Fruit fly (Drosophila melanogaster) whole organism, prepupa: ENCODE data around the gene CG3984.

Source experiments
- Blimp-1 ChIP-seq: fragments of 200-800 bp; sonication (Bioruptor generic); optimal IDR thresholded peaks from 3 replicates; lab custom pipeline; 2017; ENCODE audit warnings: missing biosample characterization, missing genetic modification characterization, mild to moderate bottlenecking, moderate library complexity, missing genetic modification reagents
- CG10631 ChIP-seq: fragments of 200-800 bp; sonication (Bioruptor generic); optimal IDR thresholded peaks from 2 replicates; lab custom pipeline; 2016; ENCODE audit warnings: missing biosample characterization, missing genetic modification characterization
- CG10669 ChIP-seq: fragments of 200-800 bp; sonication (Bioruptor generic); optimal IDR thresholded peaks from 3 replicates; lab custom pipeline; 2018; ENCODE audit warnings: missing biosample characterization, mild to moderate bottlenecking, missing genetic modification characterization, moderate library complexity
- CG11294 ChIP-seq: fragments of 200-800 bp; sonication (Bioruptor generic); IDR thresholded peaks from 2 replicates; pipeline ENCODE4 v1.3.6; 2022; ENCODE audit warnings: missing biosample characterization, missing genetic modification characterization
- CG11762 ChIP-seq: fragments of 200-800 bp; sonication (Bioruptor generic); optimal IDR thresholded peaks from 3 replicates; lab custom pipeline; 2016; ENCODE audit warnings: missing biosample characterization, missing genetic modification characterization; ENCODE audit not compliant: insufficient read depth
- CG1621 ChIP-seq: fragments of 200-800 bp; sonication (Bioruptor generic); optimal IDR thresholded peaks from 3 replicates; lab custom pipeline; 2018; ENCODE audit warnings: missing biosample characterization, mild to moderate bottlenecking, missing genetic modification characterization
- CG16779 ChIP-seq: fragments of 200-800 bp; sonication (Bioruptor generic); optimal IDR thresholded peaks from 3 replicates; lab custom pipeline; 2017; ENCODE audit warnings: missing biosample characterization, mild to moderate bottlenecking, missing genetic modification characterization
- CG3032 ChIP-seq: fragments of 200-800 bp; optimal IDR thresholded peaks from 2 replicates; lab custom pipeline; 2019; ENCODE audit warnings: missing biosample characterization, mild to moderate bottlenecking, missing genetic modification characterization, moderate library complexity
- CG32006 ChIP-seq: fragments of 200-800 bp; sonication (Bioruptor generic); optimal IDR thresholded peaks from 3 replicates; lab custom pipeline; 2017; ENCODE audit warnings: missing biosample characterization, mild to moderate bottlenecking, missing genetic modification characterization
- CG34406 ChIP-seq: fragments of 200-800 bp; sonication (Bioruptor generic); optimal IDR thresholded peaks from 3 replicates; lab custom pipeline; 2016; ENCODE audit warnings: missing biosample characterization, missing genetic modification characterization
- CG3919 ChIP-seq: fragments of 200-800 bp; sonication (Bioruptor generic); optimal IDR thresholded peaks from 3 replicates; lab custom pipeline; 2016; ENCODE audit warnings: missing biosample characterization, missing genetic modification characterization
- CG6792 ChIP-seq: fragments of 200-800 bp; sonication (Bioruptor generic); optimal IDR thresholded peaks from 3 replicates; lab custom pipeline; 2016; ENCODE audit warnings: missing biosample characterization, missing genetic modification characterization
- CG6808 ChIP-seq: fragments of 200-800 bp; sonication (Bioruptor generic); optimal IDR thresholded peaks from 3 replicates; lab custom pipeline; 2017; ENCODE audit warnings: missing biosample characterization, missing genetic modification characterization, mild to moderate bottlenecking, moderate library complexity, missing genetic modification reagents
- CG6854 ChIP-seq: fragments of 200-800 bp; sonication (Bioruptor generic); optimal IDR thresholded peaks from 2 replicates; lab custom pipeline; 2017; ENCODE audit warnings: missing biosample characterization, mild to moderate bottlenecking, missing genetic modification characterization
- CG7368 ChIP-seq: fragments of 200-800 bp; sonication (Bioruptor generic); optimal IDR thresholded peaks from 3 replicates; lab custom pipeline; 2016; ENCODE audit warnings: missing biosample characterization, missing genetic modification characterization
- CG8119 ChIP-seq: fragments of 200-800 bp; sonication (Bioruptor generic); IDR thresholded peaks from 3 replicates; pipeline ENCODE4 v1.3.6; 2022; ENCODE audit warnings: missing biosample characterization, missing genetic modification characterization
- CG8319 ChIP-seq: fragments of 200-800 bp; sonication (Bioruptor generic); optimal IDR thresholded peaks from 3 replicates; lab custom pipeline; 2016; ENCODE audit warnings: missing biosample characterization, missing genetic modification characterization
- CG8632 ChIP-seq: fragments of 200-800 bp; sonication (Bioruptor generic); optimal IDR thresholded peaks from 3 replicates; lab custom pipeline; 2016; ENCODE audit warnings: missing biosample characterization, missing genetic modification characterization
- Eip78C ChIP-seq: fragments of 200-800 bp; sonication (Bioruptor generic); peaks from one replicate; lab custom pipeline; 2016; ENCODE audit warnings: missing biosample characterization, missing genetic modification characterization
- Eip93F ChIP-seq: fragments of 200-800 bp; sonication (Bioruptor generic); optimal IDR thresholded peaks from 2 replicates; lab custom pipeline; 2016; ENCODE audit warnings: missing biosample characterization, mild to moderate bottlenecking, missing genetic modification characterization
- Ets21C ChIP-seq: fragments of 200-800 bp; sonication (Bioruptor generic); optimal IDR thresholded peaks from 3 replicates; lab custom pipeline; 2016; ENCODE audit warnings: missing biosample characterization, missing genetic modification characterization
- Ets96B ChIP-seq: fragments of 200-800 bp; optimal IDR thresholded peaks from 2 replicates; lab custom pipeline; 2019; ENCODE audit warnings: missing biosample characterization, mild to moderate bottlenecking, missing genetic modification characterization, moderate library complexity
- Hr39 ChIP-seq: fragments of 200-800 bp; sonication (Bioruptor generic); optimal IDR thresholded peaks from 2 replicates; lab custom pipeline; 2016; ENCODE audit warnings: missing biosample characterization, missing genetic modification characterization
- Lpt ChIP-seq: fragments of 200-800 bp; sonication (Bioruptor generic); optimal IDR thresholded peaks from 3 replicates; lab custom pipeline; 2016; ENCODE audit warnings: missing biosample characterization, missing genetic modification characterization
- Met ChIP-seq: fragments of 200-800 bp; sonication (Bioruptor generic); optimal IDR thresholded peaks from 3 replicates; lab custom pipeline; 2016; ENCODE audit warnings: missing biosample characterization, missing genetic modification characterization
- OdsH ChIP-seq: fragments of 200-800 bp; sonication (Bioruptor generic); optimal IDR thresholded peaks from 3 replicates; lab custom pipeline; 2016; ENCODE audit warnings: missing biosample characterization, missing genetic modification characterization
- Smox ChIP-seq: fragments of 200-800 bp; sonication (Bioruptor generic); optimal IDR thresholded peaks from 3 replicates; lab custom pipeline; 2016; ENCODE audit warnings: missing biosample characterization, missing genetic modification characterization
- Sox102F ChIP-seq: fragments of 200-800 bp; sonication (Bioruptor generic); optimal IDR thresholded peaks from 2 replicates; lab custom pipeline; 2016; ENCODE audit warnings: missing biosample characterization, mild to moderate bottlenecking, missing genetic modification characterization
- Sox14 ChIP-seq: fragments of 200-800 bp; sonication (Bioruptor generic); optimal IDR thresholded peaks from 3 replicates; lab custom pipeline; 2016; ENCODE audit warnings: missing biosample characterization, missing genetic modification characterization
- Sox15 ChIP-seq: fragments of 200-800 bp; sonication (Bioruptor generic); optimal IDR thresholded peaks from 3 replicates; lab custom pipeline; 2016; ENCODE audit warnings: missing biosample characterization, missing genetic modification characterization
- achi ChIP-seq: fragments of 200-800 bp; sonication (Bioruptor generic); optimal IDR thresholded peaks from 3 replicates; lab custom pipeline; 2016; ENCODE audit warnings: missing biosample characterization, missing genetic modification characterization
- cyc ChIP-seq: fragments of 200-800 bp; sonication (Bioruptor generic); optimal IDR thresholded peaks from 3 replicates; lab custom pipeline; 2016; ENCODE audit warnings: missing biosample characterization, missing genetic modification characterization
- dac ChIP-seq: fragments of 200-800 bp; sonication (Bioruptor generic); optimal IDR thresholded peaks from 2 replicates; lab custom pipeline; 2017; ENCODE audit warnings: missing biosample characterization, mild to moderate bottlenecking, missing genetic modification characterization
- dsx ChIP-seq: fragments of 200-800 bp; optimal IDR thresholded peaks from 3 replicates; lab custom pipeline; 2019; ENCODE audit warnings: missing biosample characterization, mild to moderate bottlenecking, missing genetic modification characterization, moderate library complexity; ENCODE audit not compliant: poor library complexity, severe bottlenecking
- esn ChIP-seq: fragments of 200-800 bp; sonication (Bioruptor generic); optimal IDR thresholded peaks from 2 replicates; lab custom pipeline; 2016; ENCODE audit warnings: missing biosample characterization, mild to moderate bottlenecking, missing genetic modification characterization, moderate library complexity
- fd59A ChIP-seq: fragments of 200-800 bp; sonication (Bioruptor generic); optimal IDR thresholded peaks from 2 replicates; lab custom pipeline; 2017; ENCODE audit warnings: missing biosample characterization, mild to moderate bottlenecking, missing genetic modification characterization, missing genetic modification reagents
- fd85E ChIP-seq: fragments of 200-800 bp; sonication (Bioruptor generic); optimal IDR thresholded peaks from 3 replicates; lab custom pipeline; 2016; ENCODE audit warnings: missing biosample characterization, missing genetic modification characterization
- fkh ChIP-seq: fragments of 200-800 bp; sonication (Bioruptor generic); optimal IDR thresholded peaks from 3 replicates; lab custom pipeline; 2017; ENCODE audit warnings: missing biosample characterization, mild to moderate bottlenecking, missing genetic modification characterization, moderate library complexity
- net ChIP-seq: fragments of 200-800 bp; sonication (Bioruptor generic); optimal IDR thresholded peaks from 3 replicates; lab custom pipeline; 2016; ENCODE audit warnings: missing biosample characterization, missing genetic modification characterization
- salr ChIP-seq, 2 experiments: fragments of 200-800 bp; sonication (Bioruptor generic); optimal IDR thresholded peaks; 3 replicates each; lab custom pipeline; 2016 to 2018; ENCODE audit warnings: missing biosample characterization in 2 of 2, missing genetic modification characterization in 2 of 2, mild to moderate bottlenecking in 1 of 2
- spab ChIP-seq: fragments of 200-800 bp; sonication (Bioruptor generic); optimal IDR thresholded peaks from 2 replicates; lab custom pipeline; 2017; ENCODE audit warnings: missing biosample characterization, mild to moderate bottlenecking, missing genetic modification characterization, missing genetic modification reagents
- ss ChIP-seq, 2 experiments: fragments of 200-800 bp; sonication (Bioruptor generic); optimal IDR thresholded peaks; 2 replicates in 1 of 2; 3 replicates in 1 of 2; lab custom pipeline; 2017 to 2018; ENCODE audit warnings: mild to moderate bottlenecking in 2 of 2, missing biosample characterization in 2 of 2, missing genetic modification characterization in 2 of 2, moderate library complexity in 1 of 2
- svp ChIP-seq: fragments of 200-800 bp; sonication (Bioruptor generic); peaks from one replicate; lab custom pipeline; 2016; ENCODE audit warnings: missing biosample characterization, missing genetic modification characterization
- topi ChIP-seq: fragments of 200-800 bp; sonication (Bioruptor generic); optimal IDR thresholded peaks from 3 replicates; lab custom pipeline; 2016; ENCODE audit warnings: missing biosample characterization, missing genetic modification characterization
- vri ChIP-seq: fragments of 200-800 bp; sonication (Bioruptor generic); optimal IDR thresholded peaks from 3 replicates; lab custom pipeline; 2016; ENCODE audit warnings: missing biosample characterization, mild to moderate bottlenecking, missing genetic modification characterization

Gene CG3984

DNA sequence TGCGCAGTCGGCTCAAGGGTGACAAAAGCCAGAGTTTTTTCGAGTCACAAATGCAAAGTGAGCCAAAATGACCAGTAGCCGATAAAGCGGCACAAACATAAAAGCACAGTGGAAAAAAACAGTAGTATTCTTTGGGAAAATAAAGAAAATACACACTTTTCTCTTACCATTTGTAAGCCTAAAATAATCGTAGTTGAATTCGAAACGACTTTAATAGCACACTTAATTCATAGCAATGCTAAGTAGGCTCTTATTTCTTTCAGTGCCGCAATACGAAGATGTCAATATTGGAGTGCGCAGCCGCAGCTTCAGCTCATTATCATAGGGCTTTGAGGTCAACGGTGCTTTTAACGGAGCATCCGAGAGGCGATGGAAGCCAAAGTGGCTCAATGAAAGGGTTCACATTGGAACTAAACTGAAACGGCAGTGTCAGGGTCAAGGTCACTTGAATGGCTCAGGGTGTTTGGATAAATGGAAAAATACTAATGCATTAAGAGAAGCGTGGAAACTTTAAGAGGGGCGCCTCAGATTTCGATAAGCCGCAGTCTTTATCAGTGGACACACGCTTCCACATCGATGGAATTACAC, 49.2 kb upstream of the CG3984 start (continued):
- TF ChIP-seq CG34406 (peak; percentile 51), topi (GFP tag; lab: Kevin White, UChicago) (peak; percentile 63), dsx (GFP tag; lab: Kevin White, UChicago) (no peak), Sox102F (GFP tag; lab: Kevin White, UChicago) (no peak)

DNA sequence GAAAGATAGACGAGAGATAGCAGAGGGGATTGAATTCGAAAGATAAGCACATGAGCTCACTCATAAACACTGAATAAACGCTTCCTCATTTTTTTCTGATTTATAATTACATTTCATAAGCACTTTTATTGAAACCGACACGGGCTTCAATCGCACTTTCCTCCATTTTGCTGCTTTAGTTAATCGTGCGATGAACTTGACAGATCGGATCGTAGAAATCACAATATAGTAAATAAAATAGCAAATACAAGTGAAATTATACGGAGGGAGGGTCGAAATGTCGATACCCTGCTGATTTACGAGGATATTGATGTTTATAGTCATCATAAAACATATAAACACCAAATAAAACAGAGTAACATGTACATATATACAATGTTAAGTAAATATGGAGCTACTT, 48.7 kb upstream of the CG3984 start:
- TF ChIP-seq svp (GFP tag; lab: Kevin White, UChicago): peak; percentile 79
- TF ChIP-seq achi (GFP tag; lab: Kevin White, UChicago): no peak

DNA sequence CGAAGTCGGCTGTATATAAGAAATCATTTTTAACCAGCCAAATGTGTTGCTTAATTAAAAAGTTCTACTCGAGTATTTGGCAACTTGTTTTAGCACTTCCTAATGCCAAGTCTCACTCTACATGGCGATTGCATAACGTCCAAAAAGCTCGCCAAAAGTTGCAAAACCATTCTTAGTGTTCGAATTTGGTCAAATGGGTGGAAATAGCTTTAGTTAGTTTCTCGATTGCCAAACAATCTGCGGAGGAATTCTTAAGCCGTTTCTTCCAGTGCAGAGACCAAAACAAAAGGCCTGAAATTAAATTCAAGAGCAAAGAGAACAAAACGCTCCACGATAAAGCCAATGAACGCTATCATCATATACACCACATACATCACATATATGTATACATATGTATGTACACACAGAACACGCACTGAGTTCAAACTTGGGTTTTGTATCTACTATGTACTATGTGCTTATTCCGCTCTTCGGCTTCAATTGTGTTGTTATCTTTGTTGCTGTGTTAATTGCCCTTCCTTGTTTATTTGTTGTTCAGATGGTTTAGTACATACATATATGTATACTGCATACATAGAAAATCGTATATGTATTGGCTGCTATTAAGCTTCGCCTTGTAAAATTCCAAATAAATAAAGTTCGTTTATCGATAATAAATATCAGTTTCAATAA, 47.6 kb upstream of the CG3984 start:
- TF ChIP-seq CG3919 (GFP tag; lab: Kevin White, UChicago) (no peak), CG8319 (no peak), Met (peak; percentile 25), Ets96B (tag; lab: Kevin White, UChicago) (no peak), Sox14 (GFP tag; lab: Kevin White, UChicago) (no peak), Smox (GFP tag; lab: Kevin White, UChicago) (no peak), CG10631 (GFP tag; lab: Kevin White, UChicago) (no peak), svp (GFP tag; lab: Kevin White, UChicago) (peak; percentile 75), net (GFP tag; lab: Kevin White, UChicago) (no peak), Ets21C (GFP tag; lab: Kevin White, UChicago) (peak; percentile 1), CG7368 (GFP tag; lab: Kevin White, UChicago) (peak; percentile 27), OdsH (GFP tag; lab: Kevin White, UChicago) (peak; percentile 4), CG8119 (GFP tag; lab: Robert Waterston, UW) (no peak), CG6854 (no peak), achi (GFP tag; lab: Kevin White, UChicago) (no peak), Hr39 (GFP tag; lab: Kevin White, UChicago) (peak; percentile 36), fd85E (GFP tag; lab: Kevin White, UChicago) (no peak), vri (no peak), ss (GFP tag; optimal IDR thresholded peaks at IDR 0.05; lab: Kevin White, UChicago) (no peak), CG11294 (GFP tag; lab: Robert Waterston, UW) (no peak), fkh (GFP tag; lab: Kevin White, UChicago) (peak; percentile 87), spab (no peak), CG16779 (no peak), CG6792 (GFP tag; lab: Kevin White, UChicago) (no peak), dsx (GFP tag; lab: Kevin White, UChicago) (no peak), fd59A (GFP tag; lab: Kevin White, UChicago) (no peak), topi (GFP tag; lab: Kevin White, UChicago) (no peak), Blimp-1 (no peak), CG11762 (GFP tag; lab: Kevin White, UChicago) (no peak), CG1621 (tag; lab: Kevin White, UChicago) (no peak), CG32006 (no peak), CG6808 (GFP tag; lab: Kevin White, UChicago) (no peak), Lpt (no peak), Eip93F (GFP tag; lab: Kevin White, UChicago) (no peak), salr (GFP tag; optimal IDR thresholded peaks at IDR 0.05; lab: Kevin White, UChicago) (peak in 1 of 2 experiments; percentile 17), esn (GFP tag; lab: Kevin White, UChicago) (no peak), Sox15 (GFP tag; lab: Kevin White, UChicago) (no peak), cyc (no peak), CG3032 (tag; lab: Kevin White, UChicago) (no peak), Eip78C (GFP tag; lab: Kevin White, UChicago) (no peak), CG8632 (no peak), CG34406 (no peak), dac (no peak), CG10669 (GFP tag; lab: Kevin White, UChicago) (no peak)
